Worm (Caenorhabditis elegans) whole organism, midembryonic: ENCODE results near the gene nhr-111.

Experiments
- flt-1 ChIP-seq: fragments of 200-800 bp; sonication (Bioruptor generic); IDR thresholded peaks from 2 replicates; pipeline ENCODE4 v1.3.6; 2022; ENCODE audit warnings: missing genetic modification characterization, missing compliant biosample characterization
- ref-1 ChIP-seq: fragments of 200-800 bp; sonication (Bioruptor generic); conservative IDR thresholded peaks from 2 replicates; pipeline ENCODE4 v1.3.6; 2022; ENCODE audit warnings: missing genetic modification reagents, missing genetic modification characterization, missing compliant biosample characterization
- tab-1 ChIP-seq: fragments of 200-800 bp; sonication (Bioruptor generic); IDR thresholded peaks from 2 replicates; pipeline ENCODE4 v1.3.6; 2022; ENCODE audit warnings: missing genetic modification characterization, missing compliant biosample characterization
- ztf-23 ChIP-seq: fragments of 200-800 bp; sonication (Bioruptor generic); IDR thresholded peaks from 2 replicates; pipeline ENCODE4 v1.3.6; 2022; ENCODE audit warnings: missing genetic modification reagents, missing genetic modification characterization, missing compliant biosample characterization

- no peak for TF ChIP-seq flt-1 (GFP tag; lab: Robert Waterston, UW)
- no peak for TF ChIP-seq ref-1
- TF ChIP-seq ztf-23 (GFP tag; lab: Robert Waterston, UW), result no peak
- no peak for TF ChIP-seq tab-1 (GFP tag; lab: Robert Waterston, UW)
Measured at ce11 chrV:16099441-16099840, 25.2 kb downstream of the nhr-111 start, which contains the start of gene str-7.
